Worm (Caenorhabditis elegans): ENCODE results near the gene F12E12.2.

Gene F12E12.2

ce11 chrII:3716961-3717360 is 22.8 kb upstream of the F12E12.2 start, which contains the start of gene fbxc-52:
fbxc-52 (plus strand) TSS chrII:3717261.
- no peak for TF ChIP-seq nhr-237 (tag; optimal IDR thresholded peaks at IDR 0.05)
- TF ChIP-seq pha-4 (tag; optimal IDR thresholded peaks at IDR 0.05), result no peak
- TF ChIP-seq ceh-83 (GFP tag; optimal IDR thresholded peaks at IDR 0.05), result no peak
- TF ChIP-seq unc-62 (GFP tag; optimal IDR thresholded peaks at IDR 0.05), result no peak
- TF ChIP-seq zip-8 (tag; optimal IDR thresholded peaks at IDR 0.05), result no peak
- no peak for TF ChIP-seq sem-2 (GFP tag; optimal IDR thresholded peaks at IDR 0.05)
- no peak for TF ChIP-seq nhr-2 (tag; optimal IDR thresholded peaks at IDR 0.05)
- no peak for TF ChIP-seq unc-120 (tag; optimal IDR thresholded peaks at IDR 0.05; ENCODE audit: poor library complexity, severe bottlenecking)
- no peak for TF ChIP-seq unc-39 (tag; optimal IDR thresholded peaks at IDR 0.05)
- no peak for TF ChIP-seq mep-1 (tag; optimal IDR thresholded peaks at IDR 0.05)
- no peak for TF ChIP-seq elt-1 (tag; optimal IDR thresholded peaks at IDR 0.05; ENCODE audit: borderline replicate concordance, insufficient read depth)
- TF ChIP-seq nhr-12 (tag; optimal IDR thresholded peaks at IDR 0.05), result no peak
- no peak for TF ChIP-seq mls-2 (tag; optimal IDR thresholded peaks at IDR 0.05)
- no peak for TF ChIP-seq tbx-8 (GFP tag; optimal IDR thresholded peaks at IDR 0.05)
- TF ChIP-seq lsy-2 (tag; optimal IDR thresholded peaks at IDR 0.05), result no peak

ce11 chrII:3721016-3721415 is 18.7 kb upstream of the F12E12.2 start, which contains the start of gene C46E10.3:
C46E10.3 (plus strand) TSS chrII:3721316.
- TF ChIP-seq sptf-1 (tag; optimal IDR thresholded peaks at IDR 0.05) (no peak), mls-2 (tag; optimal IDR thresholded peaks at IDR 0.05) (no peak), lin-32 (GFP tag; optimal IDR thresholded peaks at IDR 0.05) (no peak), lin-13 (tag; optimal IDR thresholded peaks at IDR 0.05) (no peak), nhr-2 (tag; optimal IDR thresholded peaks at IDR 0.05) (no peak), unc-62 (GFP tag; optimal IDR thresholded peaks at IDR 0.05) (no peak), ceh-43 (GFP tag; optimal IDR thresholded peaks at IDR 0.05) (no peak)

DNA sequence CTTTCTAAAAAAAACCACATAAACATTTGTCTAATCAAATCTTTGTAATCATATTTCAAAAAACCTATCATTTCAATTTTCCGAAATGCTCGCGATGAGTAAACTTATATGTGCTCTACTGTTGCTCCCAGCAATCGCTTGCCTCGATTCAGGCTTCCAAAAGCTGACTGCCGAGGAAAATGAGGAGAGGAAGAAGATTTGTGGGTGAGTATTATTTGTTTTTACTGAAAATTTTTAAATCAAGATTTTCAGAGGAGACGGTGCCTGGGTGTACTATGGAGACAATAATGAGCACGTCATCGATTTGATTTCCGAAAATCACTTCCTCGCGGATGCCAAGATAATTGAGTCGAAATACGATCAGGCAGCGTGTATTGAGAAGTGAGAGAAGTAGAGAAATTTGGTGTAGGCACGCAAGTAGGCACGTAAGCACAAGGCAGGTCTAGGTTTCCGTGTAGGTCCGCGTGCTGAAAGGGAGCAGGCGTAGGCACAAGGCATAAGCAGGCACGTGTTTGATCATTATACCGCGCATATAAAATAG is 15.5 kb upstream of the F12E12.2 start, which contains the start of gene C46E10.1:
Gene C46E10.1 (plus strand): TSS at position 51 of the 541 bp plus-strand sequence.
- no peak for TF ChIP-seq ceh-43 (GFP tag; optimal IDR thresholded peaks at IDR 0.05)
- no peak for TF ChIP-seq tbx-8 (GFP tag; optimal IDR thresholded peaks at IDR 0.05)
- TF ChIP-seq ztf-11 (tag; optimal IDR thresholded peaks at IDR 0.05), result no peak
- no peak for TF ChIP-seq hlh-1 (tag; optimal IDR thresholded peaks at IDR 0.05)
- no peak for TF ChIP-seq lin-32 (GFP tag; optimal IDR thresholded peaks at IDR 0.05)
- TF ChIP-seq nhr-76 (tag; optimal IDR thresholded peaks at IDR 0.05), result no peak
- no peak for TF ChIP-seq flh-1 (GFP tag; optimal IDR thresholded peaks at IDR 0.05)
- TF ChIP-seq mep-1 (tag; optimal IDR thresholded peaks at IDR 0.05), result no peak
- no peak for TF ChIP-seq nhr-237 (tag; optimal IDR thresholded peaks at IDR 0.05)
- TF ChIP-seq sem-2 (GFP tag; optimal IDR thresholded peaks at IDR 0.05), result no peak
- TF ChIP-seq nhr-2 (tag; optimal IDR thresholded peaks at IDR 0.05), result no peak
- TF ChIP-seq nhr-12 (tag; optimal IDR thresholded peaks at IDR 0.05), result no peak
- no peak for TF ChIP-seq ham-2 (GFP tag; optimal IDR thresholded peaks at IDR 0.05)
- TF ChIP-seq elt-3 (tag; optimal IDR thresholded peaks at IDR 0.05), result no peak
- TF ChIP-seq drap-1 (GFP tag; optimal IDR thresholded peaks at IDR 0.05), result no peak
- no peak for TF ChIP-seq unc-62 (GFP tag; optimal IDR thresholded peaks at IDR 0.05)
- TF ChIP-seq snpc-4 (tag; optimal IDR thresholded peaks at IDR 0.05), result no peak
- TF ChIP-seq mls-2 (tag; optimal IDR thresholded peaks at IDR 0.05), result no peak

- TF ChIP-seq lin-32 (GFP tag; optimal IDR thresholded peaks at IDR 0.05) (no peak), nhr-76 (tag; optimal IDR thresholded peaks at IDR 0.05) (no peak), ceh-43 (GFP tag; optimal IDR thresholded peaks at IDR 0.05) (no peak), ceh-39 (tag; optimal IDR thresholded peaks at IDR 0.05) (no peak), sem-2 (GFP tag; optimal IDR thresholded peaks at IDR 0.05) (no peak), pha-4 (tag; optimal IDR thresholded peaks at IDR 0.05) (no peak), unc-39 (tag; optimal IDR thresholded peaks at IDR 0.05) (no peak), nhr-12 (tag; optimal IDR thresholded peaks at IDR 0.05) (no peak), nhr-28 (tag; optimal IDR thresholded peaks at IDR 0.05) (no peak)
These were observed 11.8 kb upstream of the F12E12.2 start, which contains the start of gene C46E10.8 for ce11 chrII:3727996-3728395. C46E10.8 (minus strand) TSS chrII:3728096.

DNA sequence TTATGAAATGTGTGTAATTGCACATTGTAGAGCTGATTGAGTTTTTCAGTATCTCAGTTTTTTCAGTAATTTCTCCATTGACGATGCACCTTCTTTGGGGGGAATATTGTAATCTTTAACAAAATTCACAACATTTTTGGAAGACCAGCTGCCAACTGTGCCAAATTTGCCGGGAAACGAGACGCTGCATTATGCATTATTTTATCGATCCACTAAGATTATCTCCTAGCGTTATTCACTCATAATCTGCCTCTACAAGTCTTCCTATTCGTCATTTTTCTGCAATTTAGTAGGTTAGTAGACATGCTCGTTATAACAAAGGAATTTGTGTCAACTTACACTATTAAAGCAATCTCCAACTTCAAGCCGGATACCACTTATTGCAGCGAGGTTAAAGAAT is 8.0 kb upstream of the F12E12.2 start, which contains the start of the genes sdz-12 and bath-31:
Gene sdz-12 (minus strand): TSS at position 101 of the 400 bp plus-strand sequence.
Gene bath-31 (plus strand): TSS at position 251 of the 400 bp plus-strand sequence.
- TF ChIP-seq unc-120 (tag; optimal IDR thresholded peaks at IDR 0.05; ENCODE audit: poor library complexity, severe bottlenecking) (no peak), cnd-1 (tag; optimal IDR thresholded peaks at IDR 0.05) (no peak), blmp-1 (tag; optimal IDR thresholded peaks at IDR 0.05) (no peak), snpc-4 (tag; optimal IDR thresholded peaks at IDR 0.05) (no peak), lin-32 (GFP tag; optimal IDR thresholded peaks at IDR 0.05) (no peak), nhr-237 (tag; optimal IDR thresholded peaks at IDR 0.05) (no peak), ceh-39 (tag; optimal IDR thresholded peaks at IDR 0.05) (no peak), flh-1 (GFP tag; optimal IDR thresholded peaks at IDR 0.05) (no peak), mep-1 (tag; optimal IDR thresholded peaks at IDR 0.05) (no peak), ceh-43 (GFP tag; optimal IDR thresholded peaks at IDR 0.05) (no peak), ceh-83 (GFP tag; optimal IDR thresholded peaks at IDR 0.05) (no peak)
